Fruit fly (Drosophila melanogaster): ENCODE data around the gene Zasp67.

dm6 chr3L:9824226-9824625 is 26.7 kb upstream of the Zasp67 start:
- TF ChIP-seq CG8765 (GFP tag; IDR thresholded peaks at IDR 0.05) (no peak), ato (GFP tag; IDR thresholded peaks at IDR 0.05; ENCODE audit: partially characterized antibody) (no peak), CG4617 (GFP tag; optimal IDR thresholded peaks at IDR 0.05; ENCODE audit: borderline replicate concordance) (no peak), CG4404 (GFP tag; IDR thresholded peaks at IDR 0.05) (no peak), CG3726 (GFP tag; IDR thresholded peaks at IDR 0.05) (no peak), Sin3A (optimal IDR thresholded peaks at IDR 0.05) (no peak), CG8359 (GFP tag; optimal IDR thresholded peaks at IDR 0.05; ENCODE audit: borderline replicate concordance) (no peak), CG13296 (GFP tag; optimal IDR thresholded peaks at IDR 0.05) (no peak), CG9609 (GFP tag; optimal IDR thresholded peaks at IDR 0.05) (no peak), YL-1 (GFP tag; optimal IDR thresholded peaks at IDR 0.05) (no peak), Dfd (GFP tag; optimal IDR thresholded peaks at IDR 0.05) (peak in 1 of 2 experiments; percentile 91), Bgb (GFP tag; IDR thresholded peaks at IDR 0.05; ENCODE audit: partially characterized antibody) (no peak), HmgZ (tag; optimal IDR thresholded peaks at IDR 0.05) (no peak)

Data from whole organism, embryonic.